Fruit fly (Drosophila melanogaster) whole organism, embryonic: Measurements from ENCODE around the gene rin.

Experiments
- ATbp ChIP-seq: fragments of 200-800 bp; sonication (Bioruptor generic); optimal IDR thresholded peaks from 2 replicates; lab custom pipeline; 2017; ENCODE audit warnings: missing biosample characterization, mild to moderate bottlenecking, missing genetic modification characterization, missing genetic modification reagents
- Ada2b ChIP-seq: fragments of 200-800 bp; sonication (Bioruptor generic); IDR thresholded peaks from 2 replicates; pipeline ENCODE4 v1.3.6; 2022; ENCODE audit warnings: missing biosample characterization, missing genetic modification characterization
- Atf6 ChIP-seq: fragments of 200-800 bp; sonication (Bioruptor generic); IDR thresholded peaks from 2 replicates; pipeline ENCODE4 v1.3.6; 2022; ENCODE audit warnings: missing biosample characterization, missing genetic modification characterization
- CG11247 ChIP-seq: fragments of 200-800 bp; sonication (Bioruptor generic); IDR thresholded peaks from 2 replicates; pipeline ENCODE4 v1.3.6; 2022; ENCODE audit warnings: missing biosample characterization, missing genetic modification characterization
- CG11696 ChIP-seq: fragments of 200-800 bp; sonication (Bioruptor generic); IDR thresholded peaks from 2 replicates; pipeline ENCODE4 v1.3.6; 2022; ENCODE audit warnings: missing biosample characterization, missing genetic modification characterization
- CG15011 ChIP-seq: fragments of 200-800 bp; sonication (Bioruptor generic); optimal IDR thresholded peaks from 3 replicates; lab custom pipeline; 2018; ENCODE audit warnings: missing biosample characterization, mild to moderate bottlenecking, missing genetic modification characterization
- CG1602 ChIP-seq: fragments of 200-800 bp; sonication (Bioruptor generic); optimal IDR thresholded peaks from 3 replicates; lab custom pipeline; 2016; ENCODE audit warnings: missing biosample characterization, missing genetic modification characterization
- CG17186 ChIP-seq: fragments of 200-800 bp; sonication (Bioruptor generic); optimal IDR thresholded peaks from 3 replicates; lab custom pipeline; 2017; ENCODE audit warnings: missing biosample characterization, missing genetic modification reagents, missing genetic modification characterization
- CG30403 ChIP-seq: fragments of 200-800 bp; sonication (Bioruptor generic); optimal IDR thresholded peaks from 3 replicates; lab custom pipeline; 2016; ENCODE audit warnings: missing biosample characterization, missing genetic modification characterization
- CG31365 ChIP-seq: fragments of 200-800 bp; sonication (Bioruptor generic); optimal IDR thresholded peaks from 2 replicates; lab custom pipeline; 2018; ENCODE audit warnings: missing biosample characterization, mild to moderate bottlenecking, missing genetic modification characterization
- CG4404 ChIP-seq: fragments of 200-800 bp; sonication (Bioruptor generic); IDR thresholded peaks from 2 replicates; pipeline ENCODE4 v1.3.6; 2022; ENCODE audit warnings: missing biosample characterization, missing genetic modification characterization
- CG8478 ChIP-seq: fragments of >200 bp; optimal IDR thresholded peaks from 2 replicates; lab custom pipeline; 2018
- CG8924 ChIP-seq: fragments of 200-800 bp; optimal IDR thresholded peaks from 3 replicates; lab custom pipeline; 2019; ENCODE audit warnings: missing biosample characterization, mild to moderate bottlenecking, missing genetic modification characterization, moderate library complexity
- CTCF ChIP-seq: fragments of 200-800 bp; sonication (Bioruptor generic); optimal IDR thresholded peaks from 2 replicates; lab custom pipeline; 2017; ENCODE audit warnings: missing biosample characterization, mild to moderate bottlenecking, missing genetic modification characterization, moderate library complexity
- Camta ChIP-seq: fragments of 200-800 bp; sonication (Bioruptor generic); optimal IDR thresholded peaks from 2 replicates; lab custom pipeline; 2016; ENCODE audit warnings: missing biosample characterization, missing genetic modification characterization
- CkIIα-i1 ChIP-seq: fragments of 200-800 bp; sonication (Bioruptor generic); IDR thresholded peaks from 2 replicates; pipeline ENCODE4 v1.3.6; 2022; ENCODE audit warnings: missing biosample characterization, missing genetic modification characterization
- CoRest ChIP-seq: fragments of 200-800 bp; sonication (Bioruptor generic); optimal IDR thresholded peaks from 3 replicates; lab custom pipeline; 2018; ENCODE audit warnings: missing biosample characterization, mild to moderate bottlenecking, missing genetic modification characterization, moderate library complexity
- D19B ChIP-seq: fragments of 200-800 bp; sonication (Bioruptor generic); optimal IDR thresholded peaks from 2 replicates; lab custom pipeline; 2017; ENCODE audit warnings: missing biosample characterization, mild to moderate bottlenecking, missing genetic modification characterization
- Ets65A ChIP-seq: fragments of 200-800 bp; sonication (Bioruptor generic); peaks from one replicate; lab custom pipeline; 2016; ENCODE audit warnings: missing biosample characterization, missing genetic modification characterization
- Fer2 ChIP-seq: fragments of 200-800 bp; sonication (Bioruptor generic); optimal IDR thresholded peaks from 2 replicates; lab custom pipeline; 2018; ENCODE audit warnings: missing biosample characterization, mild to moderate bottlenecking, missing genetic modification characterization, moderate library complexity
- Gsc ChIP-seq: fragments of 200-800 bp; sonication (Bioruptor generic); IDR thresholded peaks from 2 replicates; pipeline ENCODE4 v1.3.6; 2022; ENCODE audit warnings: missing biosample characterization, missing genetic modification characterization
- Hr78 ChIP-seq, 2 experiments: fragments of 200-800 bp in 1 of 2; fragments of >200 bp in 1 of 2; sonication (Bioruptor generic) in 1 of 2; optimal IDR thresholded peaks; 2 replicates each; lab custom pipeline; 2017 to 2019; ENCODE audit warnings: missing biosample characterization in 2 of 2, missing genetic modification characterization in 2 of 2, mild to moderate bottlenecking in 1 of 2, moderate library complexity in 1 of 2
- Med ChIP-seq: fragments of 200-800 bp; sonication (Bioruptor generic); peaks from one replicate; lab custom pipeline; 2016; ENCODE audit warnings: missing biosample characterization, missing genetic modification characterization, mild to moderate bottlenecking, inconsistent platforms, moderate library complexity
- NfI ChIP-seq: fragments of 200-800 bp; sonication (Bioruptor generic); optimal IDR thresholded peaks from 3 replicates; lab custom pipeline; 2018; ENCODE audit warnings: missing biosample characterization, mild to moderate bottlenecking, missing genetic modification characterization, moderate library complexity
- Oli ChIP-seq: fragments of 200-800 bp; sonication (Bioruptor generic); optimal IDR thresholded peaks from 2 replicates; lab custom pipeline; 2018; ENCODE audit warnings: missing biosample characterization, mild to moderate bottlenecking, missing genetic modification characterization, moderate library complexity
- Pdp1 ChIP-seq, 2 experiments: fragments of 200-800 bp; sonication (Bioruptor generic); optimal IDR thresholded peaks; 3 replicates each; lab custom pipeline; 2016; ENCODE audit warnings: missing biosample characterization in 2 of 2, missing genetic modification characterization in 2 of 2, mild to moderate bottlenecking in 1 of 2, moderate library complexity in 1 of 2
- Ptx1 ChIP-seq: fragments of 200-800 bp; sonication (Bioruptor generic); IDR thresholded peaks from 2 replicates; pipeline ENCODE4 v1.3.6; 2022; ENCODE audit warnings: missing biosample characterization, missing genetic modification characterization
- Scr ChIP-seq: fragments of 200-800 bp; sonication (Bioruptor generic); IDR thresholded peaks from 2 replicates; pipeline ENCODE4 v1.3.6; 2022; ENCODE audit warnings: missing biosample characterization, missing genetic modification characterization; ENCODE audit not compliant: partially characterized antibody
- Sin3A ChIP-seq: fragments of >200 bp; optimal IDR thresholded peaks from 2 replicates; lab custom pipeline; 2018
- Sox102F ChIP-seq: fragments of 200-800 bp; sonication (Bioruptor generic); optimal IDR thresholded peaks from 2 replicates; lab custom pipeline; 2018; ENCODE audit warnings: missing biosample characterization, mild to moderate bottlenecking, missing genetic modification characterization, moderate library complexity
- Tbp ChIP-seq: fragments of >200 bp; optimal IDR thresholded peaks from 2 replicates; lab custom pipeline; 2018; ENCODE audit warnings: missing biosample characterization, missing genetic modification characterization
- chinmo ChIP-seq: fragments of 200-800 bp; sonication (Bioruptor generic); IDR thresholded peaks from 4 replicates; pipeline ENCODE4 v1.3.6; 2022; ENCODE audit warnings: missing biosample characterization, missing genetic modification characterization; ENCODE audit not compliant: partially characterized antibody
- corto ChIP-seq: fragments of 200-800 bp; sonication (Bioruptor generic); optimal IDR thresholded peaks from 2 replicates; lab custom pipeline; 2016; ENCODE audit warnings: missing biosample characterization, mild to moderate bottlenecking, missing genetic modification characterization, moderate library complexity
- dimm ChIP-seq: fragments of 200-800 bp; sonication (Bioruptor generic); IDR thresholded peaks from 2 replicates; pipeline ENCODE4 v1.3.6; 2022; ENCODE audit warnings: missing biosample characterization, missing genetic modification characterization
- emc ChIP-seq: fragments of 200-800 bp; sonication (Bioruptor generic); optimal IDR thresholded peaks from 2 replicates; lab custom pipeline; 2016; ENCODE audit warnings: missing biosample characterization, missing genetic modification characterization
- fd96Cb ChIP-seq: fragments of 200-800 bp; sonication (Bioruptor generic); optimal IDR thresholded peaks from 2 replicates; lab custom pipeline; 2018; ENCODE audit warnings: missing biosample characterization, mild to moderate bottlenecking, missing genetic modification characterization, moderate library complexity
- gce ChIP-seq: fragments of 200-800 bp; sonication (Bioruptor generic); IDR thresholded peaks from 3 replicates; pipeline ENCODE4 v1.3.6; 2022; ENCODE audit warnings: missing biosample characterization, missing genetic modification characterization
- kay ChIP-seq: fragments of 200-800 bp; sonication (Bioruptor generic); optimal IDR thresholded peaks from 2 replicates; lab custom pipeline; 2016; ENCODE audit warnings: missing biosample characterization, missing genetic modification characterization
- ken ChIP-seq: fragments of 200-800 bp; sonication (Bioruptor generic); IDR thresholded peaks from 3 replicates; pipeline ENCODE4 v1.3.6; 2022; ENCODE audit warnings: missing biosample characterization, missing genetic modification characterization
- lbe ChIP-seq: fragments of 200-800 bp; sonication (Bioruptor generic); optimal IDR thresholded peaks from 2 replicates; lab custom pipeline; 2016; ENCODE audit warnings: missing biosample characterization, mild to moderate bottlenecking, missing genetic modification characterization
- lola ChIP-seq, 3 experiments: fragments of >200 bp in 2 of 3; fragments of 200-800 bp in 1 of 3; sonication (Bioruptor generic) in 1 of 3; optimal IDR thresholded peaks; 2 replicates each; lab custom pipeline; 2017 to 2019; ENCODE audit warnings: missing biosample characterization in 3 of 3, missing genetic modification characterization in 3 of 3, mild to moderate bottlenecking in 1 of 3, moderate library complexity in 1 of 3
- otp ChIP-seq: fragments of 200-800 bp; sonication (Bioruptor generic); IDR thresholded peaks from 3 replicates; pipeline ENCODE4, ENCODE4 v1.3.6; 2022; ENCODE audit warnings: missing biosample characterization, missing genetic modification characterization
- pum ChIP-seq: fragments of 200-800 bp; sonication (Bioruptor generic); optimal IDR thresholded peaks from 2 replicates; lab custom pipeline; 2016; ENCODE audit warnings: missing biosample characterization, missing genetic modification characterization
- row ChIP-seq: fragments of 200-800 bp; sonication (Bioruptor generic); IDR thresholded peaks from 3 replicates; pipeline ENCODE4 v1.3.6; 2022; ENCODE audit warnings: missing biosample characterization, missing genetic modification characterization
- sc ChIP-seq, 3 experiments: fragments of >200 bp in 2 of 3; fragments of 200-800 bp in 1 of 3; sonication (Bioruptor generic) in 1 of 3; optimal IDR thresholded peaks; 2 replicates in 2 of 3; 3 replicates in 1 of 3; lab custom pipeline; 2017; ENCODE audit warnings: mild to moderate bottlenecking in 1 of 3, missing biosample characterization in 1 of 3, missing genetic modification characterization in 1 of 3, missing genetic modification reagents in 1 of 3
- sim ChIP-seq: fragments of 200-800 bp; sonication (Bioruptor generic); IDR thresholded peaks from 2 replicates; pipeline ENCODE4 v1.3.6; 2022; ENCODE audit warnings: missing biosample characterization, missing genetic modification characterization
- stwl ChIP-seq: fragments of 200-800 bp; sonication (Bioruptor generic); optimal IDR thresholded peaks from 3 replicates; lab custom pipeline; 2018; ENCODE audit warnings: missing biosample characterization, mild to moderate bottlenecking, missing genetic modification characterization, moderate library complexity
- tio ChIP-seq: fragments of 200-800 bp; sonication (Bioruptor generic); optimal IDR thresholded peaks from 2 replicates; lab custom pipeline; 2017; ENCODE audit warnings: missing biosample characterization, missing genetic modification characterization, inconsistent platforms
- tll ChIP-seq, 2 experiments: fragments of 200-800 bp in 1 of 2; fragments of >200 bp in 1 of 2; sonication (Bioruptor generic) in 1 of 2; optimal IDR thresholded peaks; 2 replicates each; lab custom pipeline; 2017 to 2019; ENCODE audit warnings: missing biosample characterization in 2 of 2, missing genetic modification characterization in 2 of 2, mild to moderate bottlenecking in 1 of 2, moderate library complexity in 1 of 2
- toy ChIP-seq: fragments of 200-800 bp; sonication (Bioruptor generic); IDR thresholded peaks from 2 replicates; pipeline ENCODE4 v1.3.6; 2022; ENCODE audit warnings: missing biosample characterization, missing genetic modification characterization
- tx ChIP-seq: fragments of 200-800 bp; sonication (Bioruptor generic); optimal IDR thresholded peaks from 2 replicates; lab custom pipeline; 2016; ENCODE audit warnings: missing biosample characterization, missing genetic modification characterization
- vnd ChIP-seq: fragments of 200-800 bp; sonication (Bioruptor generic); IDR thresholded peaks from 3 replicates; pipeline ENCODE4 v1.3.6; 2022; ENCODE audit warnings: missing biosample characterization, missing genetic modification characterization; ENCODE audit not compliant: partially characterized antibody

rin gene

DNA sequence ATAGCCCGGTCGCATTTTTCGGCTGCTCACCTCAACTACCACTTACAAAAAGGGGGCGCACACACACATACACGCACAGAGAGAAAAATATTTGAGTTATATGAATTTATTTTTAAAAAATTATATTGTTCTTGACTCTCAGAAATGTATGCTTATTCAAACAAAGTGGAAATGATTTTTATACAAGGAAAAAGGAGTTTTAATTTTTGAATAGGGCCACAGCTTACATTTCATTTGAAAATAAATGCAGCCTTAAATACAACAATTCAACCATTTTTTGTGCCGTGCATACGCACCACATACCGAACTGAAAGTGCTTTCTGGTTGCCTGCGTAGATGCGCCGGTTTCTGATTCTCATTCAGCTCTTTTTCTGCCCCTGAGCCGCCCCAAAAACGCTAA is 46.3 kb upstream of the rin start (continued):
- TF ChIP-seq tll (GFP tag; optimal IDR thresholded peaks at IDR 0.05; lab: Kevin White, UChicago) = no peak
- peak; percentile 60; the same call in 2 of the 3 replicates for TF ChIP-seq row
- TF ChIP-seq fd96Cb = no peak
- no peak for TF ChIP-seq CG11247 (GFP tag; lab: Robert Waterston, UW)
- no peak for TF ChIP-seq lola (GFP tag; optimal IDR thresholded peaks at IDR 0.05; lab: Kevin White, UChicago)
- no peak for TF ChIP-seq toy
- no peak for TF ChIP-seq vnd (GFP tag; lab: Robert Waterston, UW)
- no peak for TF ChIP-seq Scr
- no peak for TF ChIP-seq Pdp1 (GFP tag; optimal IDR thresholded peaks at IDR 0.05; lab: Kevin White, UChicago)
- peak; percentile 23 for TF ChIP-seq CG30403 (GFP tag; lab: Kevin White, UChicago)
- no peak for TF ChIP-seq CG17186 (GFP tag; lab: Kevin White, UChicago)
- no peak for TF ChIP-seq stwl (tag; lab: Kevin White, UChicago)
- no peak for TF ChIP-seq CG8478 (lab: Kevin White, UChicago)
- peak; percentile 68 for TF ChIP-seq Med (GFP tag; lab: Kevin White, UChicago)
- no peak for TF ChIP-seq Ada2b (GFP tag; lab: Robert Waterston, UW)
- peak; percentile 30; the same call in 1 of the 2 replicates for TF ChIP-seq Ptx1 (GFP tag; lab: Robert Waterston, UW)
- TF ChIP-seq pum (GFP tag; lab: Kevin White, UChicago) = no peak
- no peak for TF ChIP-seq dimm (GFP tag; lab: Robert Waterston, UW)
- peak; percentile 75 for TF ChIP-seq Ets65A (GFP tag; lab: Kevin White, UChicago)
- peak; percentile 21; the same call in 1 of the 2 replicates for TF ChIP-seq CG4404
- no peak for TF ChIP-seq sim
- no peak for TF ChIP-seq CG1602 (GFP tag; lab: Kevin White, UChicago)
- TF ChIP-seq otp (GFP tag; lab: Robert Waterston, UW) = no peak
- TF ChIP-seq CG11696 = no peak
- peak; percentile 6 for TF ChIP-seq CG8924 (tag; lab: Kevin White, UChicago)
- TF ChIP-seq CG31365 = no peak
- TF ChIP-seq Atf6 (GFP tag; lab: Robert Waterston, UW) = no peak
- TF ChIP-seq CoRest (tag; lab: Kevin White, UChicago) = peak; percentile 37
- no peak for TF ChIP-seq kay
- TF ChIP-seq Camta (GFP tag; lab: Kevin White, UChicago) = no peak
- TF ChIP-seq tio = no peak
- TF ChIP-seq Oli (tag; lab: Kevin White, UChicago) = peak; percentile 9
- no peak for TF ChIP-seq Gsc
- TF ChIP-seq CkIIα-i1 (GFP tag; lab: Robert Waterston, UW) = no peak
- no peak for TF ChIP-seq D19B
- peak; percentile 24 for TF ChIP-seq Sox102F (GFP tag; lab: Kevin White, UChicago)
- peak; percentile 20 for TF ChIP-seq NfI (GFP tag; lab: Kevin White, UChicago)
- no peak for TF ChIP-seq lbe (GFP tag; lab: Kevin White, UChicago)
- no peak for TF ChIP-seq emc
- no peak for TF ChIP-seq chinmo (GFP tag; lab: Robert Waterston, UW)
- TF ChIP-seq Hr78 (GFP tag; optimal IDR thresholded peaks at IDR 0.05; lab: Kevin White, UChicago) = no peak
- TF ChIP-seq gce (GFP tag; lab: Robert Waterston, UW) = no peak
- no peak for TF ChIP-seq Fer2 (tag; lab: Kevin White, UChicago)
- no peak for TF ChIP-seq CTCF
- no peak for TF ChIP-seq sc (optimal IDR thresholded peaks at IDR 0.05; lab: Kevin White, UChicago)
- no peak for TF ChIP-seq sc (GFP tag; optimal IDR thresholded peaks at IDR 0.05; lab: Kevin White, UChicago)
- TF ChIP-seq Sin3A (lab: Kevin White, UChicago) = no peak
- no peak for TF ChIP-seq tx (GFP tag; lab: Kevin White, UChicago)
- no peak for TF ChIP-seq ATbp
- no peak for TF ChIP-seq Tbp (GFP tag; lab: Kevin White, UChicago)
- TF ChIP-seq ken = no peak
- no peak for TF ChIP-seq corto (GFP tag; lab: Kevin White, UChicago)
- TF ChIP-seq CG15011 (GFP tag; lab: Kevin White, UChicago) = no peak
